Fruit fly (Drosophila melanogaster) whole organism, prepupa: ENCODE measurements around the gene CG13082.

Source experiments
- CG10631 ChIP-seq: fragments of 200-800 bp; sonication (Bioruptor generic); optimal IDR thresholded peaks from 2 replicates; lab custom pipeline; 2016; ENCODE audit warnings: missing biosample characterization, missing genetic modification characterization
- CG10669 ChIP-seq: fragments of 200-800 bp; sonication (Bioruptor generic); optimal IDR thresholded peaks from 3 replicates; lab custom pipeline; 2018; ENCODE audit warnings: missing biosample characterization, mild to moderate bottlenecking, missing genetic modification characterization, moderate library complexity
- CG11294 ChIP-seq: fragments of 200-800 bp; sonication (Bioruptor generic); IDR thresholded peaks from 2 replicates; pipeline ENCODE4 v1.3.6; 2022; ENCODE audit warnings: missing biosample characterization, missing genetic modification characterization
- CG11762 ChIP-seq: fragments of 200-800 bp; sonication (Bioruptor generic); optimal IDR thresholded peaks from 3 replicates; lab custom pipeline; 2016; ENCODE audit warnings: missing biosample characterization, missing genetic modification characterization; ENCODE audit not compliant: insufficient read depth
- CG11902 ChIP-seq: fragments of 200-800 bp; sonication (Bioruptor generic); optimal IDR thresholded peaks from 3 replicates; lab custom pipeline; 2016; ENCODE audit warnings: missing biosample characterization, missing genetic modification characterization
- CG1621 ChIP-seq: fragments of 200-800 bp; sonication (Bioruptor generic); optimal IDR thresholded peaks from 3 replicates; lab custom pipeline; 2018; ENCODE audit warnings: missing biosample characterization, mild to moderate bottlenecking, missing genetic modification characterization
- CG16779 ChIP-seq: fragments of 200-800 bp; sonication (Bioruptor generic); optimal IDR thresholded peaks from 3 replicates; lab custom pipeline; 2017; ENCODE audit warnings: missing biosample characterization, mild to moderate bottlenecking, missing genetic modification characterization
- CG3032 ChIP-seq: fragments of 200-800 bp; optimal IDR thresholded peaks from 2 replicates; lab custom pipeline; 2019; ENCODE audit warnings: missing biosample characterization, mild to moderate bottlenecking, missing genetic modification characterization, moderate library complexity
- CG31627 ChIP-seq: fragments of 200-800 bp; sonication (Bioruptor generic); optimal IDR thresholded peaks from 3 replicates; lab custom pipeline; 2016; ENCODE audit warnings: missing biosample characterization, missing genetic modification characterization
- CG32006 ChIP-seq: fragments of 200-800 bp; sonication (Bioruptor generic); optimal IDR thresholded peaks from 3 replicates; lab custom pipeline; 2017; ENCODE audit warnings: missing biosample characterization, mild to moderate bottlenecking, missing genetic modification characterization
- CG34406 ChIP-seq: fragments of 200-800 bp; sonication (Bioruptor generic); optimal IDR thresholded peaks from 3 replicates; lab custom pipeline; 2016; ENCODE audit warnings: missing biosample characterization, missing genetic modification characterization
- CG6276 ChIP-seq: fragments of 200-800 bp; sonication (Bioruptor generic); optimal IDR thresholded peaks from 2 replicates; lab custom pipeline; 2017; ENCODE audit warnings: missing biosample characterization, mild to moderate bottlenecking, missing genetic modification characterization
- CG6808 ChIP-seq: fragments of 200-800 bp; sonication (Bioruptor generic); optimal IDR thresholded peaks from 3 replicates; lab custom pipeline; 2017; ENCODE audit warnings: missing biosample characterization, missing genetic modification characterization, mild to moderate bottlenecking, moderate library complexity, missing genetic modification reagents
- CG6854 ChIP-seq: fragments of 200-800 bp; sonication (Bioruptor generic); optimal IDR thresholded peaks from 2 replicates; lab custom pipeline; 2017; ENCODE audit warnings: missing biosample characterization, mild to moderate bottlenecking, missing genetic modification characterization
- CG7368 ChIP-seq: fragments of 200-800 bp; sonication (Bioruptor generic); optimal IDR thresholded peaks from 3 replicates; lab custom pipeline; 2016; ENCODE audit warnings: missing biosample characterization, missing genetic modification characterization
- CG8319 ChIP-seq: fragments of 200-800 bp; sonication (Bioruptor generic); optimal IDR thresholded peaks from 3 replicates; lab custom pipeline; 2016; ENCODE audit warnings: missing biosample characterization, missing genetic modification characterization
- CG8632 ChIP-seq: fragments of 200-800 bp; sonication (Bioruptor generic); optimal IDR thresholded peaks from 3 replicates; lab custom pipeline; 2016; ENCODE audit warnings: missing biosample characterization, missing genetic modification characterization
- Eip75B ChIP-seq: fragments of 200-800 bp; sonication (Bioruptor generic); optimal IDR thresholded peaks from 3 replicates; lab custom pipeline; 2016; ENCODE audit warnings: missing biosample characterization, missing genetic modification characterization
- Eip78C ChIP-seq: fragments of 200-800 bp; sonication (Bioruptor generic); peaks from one replicate; lab custom pipeline; 2016; ENCODE audit warnings: missing biosample characterization, missing genetic modification characterization
- Eip93F ChIP-seq: fragments of 200-800 bp; sonication (Bioruptor generic); optimal IDR thresholded peaks from 2 replicates; lab custom pipeline; 2016; ENCODE audit warnings: missing biosample characterization, mild to moderate bottlenecking, missing genetic modification characterization
- Gug ChIP-seq: fragments of 200-800 bp; sonication (Bioruptor generic); IDR thresholded peaks from 2 replicates; pipeline ENCODE4 v1.3.6; 2022; ENCODE audit warnings: missing biosample characterization, missing genetic modification characterization
- Hr39 ChIP-seq: fragments of 200-800 bp; sonication (Bioruptor generic); optimal IDR thresholded peaks from 2 replicates; lab custom pipeline; 2016; ENCODE audit warnings: missing biosample characterization, missing genetic modification characterization
- Hr4 ChIP-seq: fragments of 200-800 bp; sonication (Bioruptor generic); optimal IDR thresholded peaks from 3 replicates; lab custom pipeline; 2016; ENCODE audit warnings: missing biosample characterization, missing genetic modification characterization
- Lpt ChIP-seq: fragments of 200-800 bp; sonication (Bioruptor generic); optimal IDR thresholded peaks from 3 replicates; lab custom pipeline; 2016; ENCODE audit warnings: missing biosample characterization, missing genetic modification characterization
- OdsH ChIP-seq: fragments of 200-800 bp; sonication (Bioruptor generic); optimal IDR thresholded peaks from 3 replicates; lab custom pipeline; 2016; ENCODE audit warnings: missing biosample characterization, missing genetic modification characterization
- Smox ChIP-seq: fragments of 200-800 bp; sonication (Bioruptor generic); optimal IDR thresholded peaks from 3 replicates; lab custom pipeline; 2016; ENCODE audit warnings: missing biosample characterization, missing genetic modification characterization
- Sox102F ChIP-seq: fragments of 200-800 bp; sonication (Bioruptor generic); optimal IDR thresholded peaks from 2 replicates; lab custom pipeline; 2016; ENCODE audit warnings: missing biosample characterization, mild to moderate bottlenecking, missing genetic modification characterization
- Sox14 ChIP-seq: fragments of 200-800 bp; sonication (Bioruptor generic); optimal IDR thresholded peaks from 3 replicates; lab custom pipeline; 2016; ENCODE audit warnings: missing biosample characterization, missing genetic modification characterization
- Sox15 ChIP-seq: fragments of 200-800 bp; sonication (Bioruptor generic); optimal IDR thresholded peaks from 3 replicates; lab custom pipeline; 2016; ENCODE audit warnings: missing biosample characterization, missing genetic modification characterization
- achi ChIP-seq: fragments of 200-800 bp; sonication (Bioruptor generic); optimal IDR thresholded peaks from 3 replicates; lab custom pipeline; 2016; ENCODE audit warnings: missing biosample characterization, missing genetic modification characterization
- acj6 ChIP-seq: fragments of 200-800 bp; sonication (Bioruptor generic); optimal IDR thresholded peaks from 3 replicates; lab custom pipeline; 2016; ENCODE audit warnings: missing biosample characterization, missing genetic modification characterization
- dac ChIP-seq: fragments of 200-800 bp; sonication (Bioruptor generic); optimal IDR thresholded peaks from 2 replicates; lab custom pipeline; 2017; ENCODE audit warnings: missing biosample characterization, mild to moderate bottlenecking, missing genetic modification characterization
- eg ChIP-seq: fragments of 200-800 bp; sonication (Bioruptor generic); IDR thresholded peaks from 3 replicates; pipeline ENCODE4 v1.3.6; 2022; ENCODE audit warnings: missing biosample characterization, missing genetic modification characterization
- esn ChIP-seq: fragments of 200-800 bp; sonication (Bioruptor generic); optimal IDR thresholded peaks from 2 replicates; lab custom pipeline; 2016; ENCODE audit warnings: missing biosample characterization, mild to moderate bottlenecking, missing genetic modification characterization, moderate library complexity
- fd59A ChIP-seq: fragments of 200-800 bp; sonication (Bioruptor generic); optimal IDR thresholded peaks from 2 replicates; lab custom pipeline; 2017; ENCODE audit warnings: missing biosample characterization, mild to moderate bottlenecking, missing genetic modification characterization, missing genetic modification reagents
- fd85E ChIP-seq: fragments of 200-800 bp; sonication (Bioruptor generic); optimal IDR thresholded peaks from 3 replicates; lab custom pipeline; 2016; ENCODE audit warnings: missing biosample characterization, missing genetic modification characterization
- fkh ChIP-seq: fragments of 200-800 bp; sonication (Bioruptor generic); optimal IDR thresholded peaks from 3 replicates; lab custom pipeline; 2017; ENCODE audit warnings: missing biosample characterization, mild to moderate bottlenecking, missing genetic modification characterization, moderate library complexity
- lz ChIP-seq: fragments of 200-800 bp; sonication (Bioruptor generic); optimal IDR thresholded peaks from 3 replicates; lab custom pipeline; 2016; ENCODE audit warnings: missing biosample characterization, missing genetic modification characterization
- net ChIP-seq: fragments of 200-800 bp; sonication (Bioruptor generic); optimal IDR thresholded peaks from 3 replicates; lab custom pipeline; 2016; ENCODE audit warnings: missing biosample characterization, missing genetic modification characterization
- pdm3 ChIP-seq: fragments of 200-800 bp; sonication (Bioruptor generic); optimal IDR thresholded peaks from 3 replicates; lab custom pipeline; 2016; ENCODE audit warnings: missing biosample characterization, missing genetic modification characterization
- svp ChIP-seq: fragments of 200-800 bp; sonication (Bioruptor generic); peaks from one replicate; lab custom pipeline; 2016; ENCODE audit warnings: missing biosample characterization, missing genetic modification characterization
- topi ChIP-seq: fragments of 200-800 bp; sonication (Bioruptor generic); optimal IDR thresholded peaks from 3 replicates; lab custom pipeline; 2016; ENCODE audit warnings: missing biosample characterization, missing genetic modification characterization

The CG13082 gene

DNA sequence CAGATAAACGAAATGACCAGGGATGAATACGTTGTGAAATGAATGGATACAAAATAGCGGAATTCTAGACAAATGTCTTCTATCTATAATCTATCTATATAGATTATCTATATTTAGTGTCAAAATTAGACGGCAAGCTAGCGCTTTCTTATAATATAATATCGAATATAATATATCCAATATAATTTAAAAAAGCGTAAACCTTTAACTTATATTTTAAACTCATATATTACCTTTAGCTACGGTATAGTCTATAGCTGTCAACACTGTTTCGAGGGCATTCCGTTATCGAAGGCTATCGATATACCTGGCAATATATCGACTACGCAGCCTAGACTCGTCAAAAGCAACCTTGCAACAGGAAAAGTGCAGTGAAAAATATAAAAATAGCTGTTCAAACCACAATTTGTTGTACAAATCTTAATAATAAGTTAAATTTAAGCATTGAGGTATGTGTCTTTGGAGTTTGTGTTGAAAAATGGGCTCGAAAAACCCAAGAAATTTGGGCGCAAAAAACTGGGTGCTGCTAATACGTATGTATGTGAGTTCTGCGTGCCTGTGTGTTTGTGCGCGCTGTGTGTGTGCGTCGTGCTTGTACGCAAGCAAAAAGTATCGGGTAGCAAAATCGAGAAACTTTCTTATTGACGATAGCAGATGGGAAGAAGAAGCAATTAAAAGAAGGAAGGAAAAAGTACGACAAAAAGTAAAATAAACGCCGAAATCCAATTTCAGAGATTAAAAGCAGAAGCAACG is 45.1 kb upstream of the CG13082 start, which contains the start of the genes swm and Ctu2 (continued):
- TF ChIP-seq Sox15 (GFP tag; lab: Kevin White, UChicago) (no peak), Eip93F (GFP tag; lab: Kevin White, UChicago) (no peak), Eip75B (GFP tag; lab: Kevin White, UChicago) (no peak), esn (GFP tag; lab: Kevin White, UChicago) (peak; percentile 41), CG32006 (no peak), CG3032 (tag; lab: Kevin White, UChicago) (peak; percentile 72), CG6808 (no peak), eg (peak; percentile 40; the same call in 1 of the 3 replicates), lz (GFP tag; lab: Kevin White, UChicago) (peak; percentile 37), CG6854 (GFP tag; lab: Kevin White, UChicago) (no peak), CG31627 (GFP tag; lab: Kevin White, UChicago) (peak; percentile 8)

DNA sequence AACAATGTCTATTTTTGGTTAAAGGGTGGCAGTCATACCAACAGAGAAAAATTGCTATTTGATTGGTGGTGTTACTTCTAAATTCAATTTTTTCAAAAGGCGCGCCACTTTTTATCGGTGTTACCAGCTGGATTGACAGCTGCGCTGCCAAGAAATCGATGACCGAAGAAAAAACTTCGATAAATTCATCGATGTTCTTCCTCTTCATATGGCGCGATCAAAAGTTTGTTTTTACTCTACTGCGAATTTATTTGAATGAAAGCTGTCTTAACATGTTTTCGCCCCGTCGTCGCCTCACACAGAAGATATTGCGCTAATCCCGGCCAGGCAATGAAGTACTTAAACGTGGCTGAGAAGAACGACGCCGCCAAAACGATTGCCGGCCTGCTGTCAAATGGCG is 40.2 kb upstream of the CG13082 start, which contains the start of gene Top3alpha:
Top3alpha (plus strand) TSS at position 186 of the 400 bp plus-strand sequence.
- TF ChIP-seq CG6854 (GFP tag; lab: Kevin White, UChicago), result no peak
- no peak for TF ChIP-seq CG8319
- no peak for TF ChIP-seq achi (GFP tag; lab: Kevin White, UChicago)
- no peak for TF ChIP-seq topi (GFP tag; lab: Kevin White, UChicago)
- no peak for TF ChIP-seq CG16779
- no peak for TF ChIP-seq CG11762 (GFP tag; lab: Kevin White, UChicago)
- no peak for TF ChIP-seq CG10669 (GFP tag; lab: Kevin White, UChicago)
- TF ChIP-seq lz (GFP tag; lab: Kevin White, UChicago), result no peak

DNA sequence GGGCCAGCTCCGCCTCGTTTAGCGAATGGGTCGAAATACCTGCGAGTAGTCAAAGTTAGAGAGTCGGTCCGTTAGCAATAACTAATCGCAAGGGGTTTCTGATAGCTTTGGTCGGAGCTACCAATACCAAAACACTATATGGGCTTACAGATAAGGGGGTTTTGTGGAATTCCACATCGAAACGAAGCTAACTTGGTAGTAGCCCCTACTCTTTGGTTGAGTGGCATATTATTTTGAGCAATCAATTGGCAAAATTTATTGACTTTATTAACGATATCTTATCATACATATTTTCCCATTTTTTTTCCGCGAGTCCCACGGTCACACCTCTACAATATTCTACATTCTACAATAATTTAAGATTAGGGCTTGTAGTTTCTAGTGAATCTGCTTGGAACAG is 31.9 kb upstream of the CG13082 start:
- TF ChIP-seq Eip78C (GFP tag; lab: Kevin White, UChicago) (no peak), dac (no peak), acj6 (GFP tag; lab: Kevin White, UChicago) (no peak), fkh (GFP tag; lab: Kevin White, UChicago) (no peak), CG8632 (no peak), CG6854 (GFP tag; lab: Kevin White, UChicago) (no peak), Lpt (GFP tag; lab: Kevin White, UChicago) (no peak), fd85E (GFP tag; lab: Kevin White, UChicago) (no peak), Sox14 (GFP tag; lab: Kevin White, UChicago) (no peak), OdsH (GFP tag; lab: Kevin White, UChicago) (no peak)

DNA sequence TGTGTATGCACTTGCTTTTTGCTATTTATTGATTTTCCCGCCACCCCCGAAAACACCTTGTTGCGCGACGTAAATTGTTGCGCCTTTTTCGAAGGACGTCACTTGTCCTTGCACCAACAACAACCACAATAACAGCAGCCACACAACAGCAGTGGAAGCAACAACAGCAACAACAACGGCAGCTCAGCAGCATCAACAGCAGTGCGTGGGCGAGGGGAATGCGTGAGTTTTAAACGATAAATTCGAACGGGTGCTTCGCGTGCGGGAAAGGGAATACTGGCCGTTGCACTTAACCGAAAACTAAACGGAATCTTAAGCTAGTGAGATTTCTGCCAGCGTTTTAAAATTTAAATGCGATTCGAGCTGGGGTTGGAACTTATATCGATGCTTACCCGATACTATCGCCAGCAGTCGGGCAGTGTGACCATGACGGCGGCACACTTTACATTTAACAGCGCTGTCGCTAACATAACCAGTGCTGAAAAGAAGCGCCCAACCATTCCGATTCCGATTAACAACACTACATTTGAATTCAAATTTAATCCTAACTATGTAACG is 29.8 kb upstream of the CG13082 start, which contains the start of gene cyst:
cyst (minus strand) TSS at position 404 of the 558 bp plus-strand sequence.
- TF ChIP-seq CG6808 (no peak), lz (GFP tag; lab: Kevin White, UChicago) (no peak), Hr39 (GFP tag; lab: Kevin White, UChicago) (no peak), CG32006 (no peak), Gug (GFP tag; lab: Robert Waterston, UW) (no peak), eg (0 out of 3 replicates have a peak, but pooled peaks have one; percentile 37), CG7368 (GFP tag; lab: Kevin White, UChicago) (no peak), CG11902 (GFP tag; lab: Kevin White, UChicago) (no peak), svp (GFP tag; lab: Kevin White, UChicago) (no peak), fd85E (GFP tag; lab: Kevin White, UChicago) (no peak), CG31627 (GFP tag; lab: Kevin White, UChicago) (peak; percentile 34), CG34406 (GFP tag; lab: Kevin White, UChicago) (no peak), Sox102F (no peak), fd59A (GFP tag; lab: Kevin White, UChicago) (no peak), CG10631 (GFP tag; lab: Kevin White, UChicago) (no peak), Lpt (GFP tag; lab: Kevin White, UChicago) (no peak), esn (GFP tag; lab: Kevin White, UChicago) (peak; percentile 43), CG6276 (no peak), CG16779 (no peak), achi (GFP tag; lab: Kevin White, UChicago) (no peak), pdm3 (GFP tag; lab: Kevin White, UChicago) (no peak), CG8319 (no peak), Hr4 (GFP tag; lab: Kevin White, UChicago) (no peak), net (no peak), CG1621 (tag; lab: Kevin White, UChicago) (no peak), CG11294 (GFP tag; lab: Robert Waterston, UW) (no peak), Smox (GFP tag; lab: Kevin White, UChicago) (no peak), Sox15 (GFP tag; lab: Kevin White, UChicago) (no peak), CG3032 (tag; lab: Kevin White, UChicago) (no peak)
